Worm (Caenorhabditis elegans) whole organism, L4 larva: ENCODE results near the gene mboa-3.

Experiments used
- F37D6.2 ChIP-seq: sonication (generic microtip); optimal IDR thresholded peaks from 2 replicates; lab custom pipeline; 2016; ENCODE audit warnings: mild to moderate bottlenecking, missing genetic modification characterization, missing compliant biosample characterization
- R02D3.7 ChIP-seq: fragments of 150-350 bp; sonication (generic microtip); optimal IDR thresholded peaks from 3 replicates; lab custom pipeline; 2014; ENCODE audit warnings: missing biosample characterization, missing genetic modification characterization
- Y48G9A.11 ChIP-seq: fragments of 200-800 bp; sonication (Bioruptor generic); IDR thresholded peaks from 2 replicates; pipeline ENCODE4 v1.3.6; 2022; ENCODE audit warnings: missing genetic modification reagents, missing genetic modification characterization, missing compliant biosample characterization
- ZK337.2 ChIP-seq: fragments of 200-800 bp; sonication (Bioruptor generic); IDR thresholded peaks from 2 replicates; pipeline ENCODE4 v1.3.6; 2022; ENCODE audit warnings: missing genetic modification reagents, missing genetic modification characterization, missing compliant biosample characterization
- aly-2 ChIP-seq: sonication (generic microtip); optimal IDR thresholded peaks from 2 replicates; lab custom pipeline; 2018; ENCODE audit warnings: missing biosample characterization, missing genetic modification characterization
- ama-1 ChIP-seq: fragments of 150-350 bp; optimal IDR thresholded peaks from 2 replicates; lab custom pipeline; 2014; ENCODE audit warnings: inconsistent platforms, mixed read lengths
- arid-1 ChIP-seq: fragments of 200-800 bp; sonication (Bioruptor generic); conservative IDR thresholded peaks from 2 replicates; pipeline ENCODE4 v1.3.6; 2022; ENCODE audit warnings: missing genetic modification reagents, missing genetic modification characterization, missing compliant biosample characterization
- ceh-20 ChIP-seq: fragments of 200-800 bp; sonication (Bioruptor generic); IDR thresholded peaks from 2 replicates; pipeline ENCODE4 v1.3.6; 2022; ENCODE audit warnings: missing genetic modification reagents, missing genetic modification characterization, missing compliant biosample characterization
- ceh-28 ChIP-seq: fragments of 150-350 bp; optimal IDR thresholded peaks from 2 replicates; lab custom pipeline; 2014; ENCODE audit warnings: missing biosample characterization, missing genetic modification reagents, missing genetic modification characterization
- ceh-32 ChIP-seq: sonication (generic microtip); optimal IDR thresholded peaks from 2 replicates; lab custom pipeline; 2016; ENCODE audit warnings: mild to moderate bottlenecking, missing genetic modification characterization, missing compliant biosample characterization; ENCODE audit not compliant: poor library complexity
- ceh-44 ChIP-seq: fragments of 200-800 bp; sonication (Bioruptor generic); IDR thresholded peaks from 2 replicates; pipeline ENCODE4 v1.3.6; 2022; ENCODE audit warnings: missing genetic modification reagents, missing genetic modification characterization, missing compliant biosample characterization
- ceh-62 ChIP-seq: sonication (generic microtip); optimal IDR thresholded peaks from 2 replicates; lab custom pipeline; 2017; ENCODE audit warnings: missing biosample characterization, missing genetic modification characterization
- cey-2 ChIP-seq: sonication (generic microtip); optimal IDR thresholded peaks from 3 replicates; lab custom pipeline; 2017; ENCODE audit warnings: missing genetic modification characterization, mild to moderate bottlenecking, missing compliant biosample characterization, antibody characterized with exemption, borderline replicate concordance; ENCODE audit not compliant: insufficient read depth
- ctbp-1 ChIP-seq: fragments of 200-800 bp; sonication (Bioruptor generic); IDR thresholded peaks from 2 replicates; pipeline ENCODE4 v1.3.6; 2022; ENCODE audit warnings: missing genetic modification reagents, missing genetic modification characterization, missing compliant biosample characterization
- daf-12 ChIP-seq: fragments of 150-350 bp; optimal IDR thresholded peaks from 2 replicates; lab custom pipeline; 2014; ENCODE audit warnings: missing biosample characterization, missing genetic modification reagents, missing genetic modification characterization
- daf-16 ChIP-seq, 3 experiments: sonication (generic microtip); optimal IDR thresholded peaks; 2 replicates each; lab custom pipeline; 2016 to 2017; ENCODE audit warnings: missing genetic modification characterization in 3 of 3, missing genetic modification reagents in 3 of 3, mild to moderate bottlenecking in 2 of 3, missing compliant biosample characterization in 2 of 3, missing biosample characterization in 1 of 3, moderate library complexity in 1 of 3
- daf-19 ChIP-seq: fragments of 200-800 bp; sonication (Bioruptor generic); conservative IDR thresholded peaks from 2 replicates; pipeline ENCODE4 v1.3.6; 2022; ENCODE audit warnings: missing genetic modification characterization, missing compliant biosample characterization
- daf-8 ChIP-seq: fragments of 200-800 bp; sonication (Bioruptor generic); IDR thresholded peaks from 2 replicates; pipeline ENCODE4 v1.3.6; 2022; ENCODE audit warnings: missing genetic modification characterization, missing compliant biosample characterization
- dmd-6 ChIP-seq: fragments of 200-800 bp; sonication (Bioruptor generic); IDR thresholded peaks from 2 replicates; pipeline ENCODE4 v1.3.6; 2022; ENCODE audit warnings: missing genetic modification reagents, missing genetic modification characterization, missing compliant biosample characterization
- dpl-1 ChIP-seq: fragments of 150-350 bp; optimal IDR thresholded peaks from 2 replicates; lab custom pipeline; 2014; ENCODE audit warnings: missing biosample characterization, missing genetic modification reagents, missing genetic modification characterization
- gei-8 ChIP-seq: fragments of 200-800 bp; sonication (Bioruptor generic); optimal IDR thresholded peaks from 2 replicates; lab custom pipeline; 2018; ENCODE audit warnings: mild to moderate bottlenecking, missing genetic modification characterization, missing compliant biosample characterization
- hif-1 ChIP-seq, 2 experiments: sonication (generic microtip); optimal IDR thresholded peaks; 2 replicates each; lab custom pipeline; 2016 to 2017; ENCODE audit warnings: missing compliant biosample characterization in 2 of 2, missing genetic modification characterization in 2 of 2, missing genetic modification reagents in 2 of 2, missing genotype in 2 of 2, mild to moderate bottlenecking in 1 of 2
- hmg-1.1 ChIP-seq: fragments of 200-800 bp; sonication (Bioruptor generic); IDR thresholded peaks from 2 replicates; pipeline ENCODE4 v1.3.6; 2022; ENCODE audit warnings: missing genetic modification reagents, missing genetic modification characterization, missing compliant biosample characterization
- jun-1 ChIP-seq: fragments of 150-350 bp; optimal IDR thresholded peaks from 2 replicates; lab custom pipeline; 2014; ENCODE audit warnings: missing biosample characterization, missing genetic modification reagents, missing genetic modification characterization
- lin-13 ChIP-seq: fragments of 150-350 bp; optimal IDR thresholded peaks from 2 replicates; lab custom pipeline; 2014; ENCODE audit warnings: missing biosample characterization, missing genetic modification reagents, missing genetic modification characterization
- lin-29 ChIP-seq: fragments of 200-800 bp; sonication (Bioruptor generic); IDR thresholded peaks from 2 replicates; pipeline ENCODE4 v1.3.6; 2022; ENCODE audit warnings: missing genetic modification reagents, missing genetic modification characterization, missing compliant biosample characterization
- lin-38 ChIP-seq: fragments of 200-800 bp; sonication (Bioruptor generic); IDR thresholded peaks from 2 replicates; pipeline ENCODE4 v1.3.6; 2022; ENCODE audit warnings: missing genetic modification reagents, missing genetic modification characterization, missing compliant biosample characterization
- lin-39 ChIP-seq: fragments of 150-350 bp; optimal IDR thresholded peaks from 2 replicates; lab custom pipeline; 2014; ENCODE audit warnings: missing biosample characterization, missing genetic modification reagents, missing genetic modification characterization
- lir-3 ChIP-seq: sonication (generic microtip); optimal IDR thresholded peaks from 2 replicates; lab custom pipeline; 2016; ENCODE audit warnings: mild to moderate bottlenecking, missing genetic modification characterization, missing compliant biosample characterization
- madf-5 ChIP-seq, 2 experiments: fragments of 200-800 bp; sonication (Bioruptor generic); IDR thresholded peaks; 2 replicates each; pipeline ENCODE4 v1.3.6; 2022; ENCODE audit warnings: missing compliant biosample characterization in 2 of 2, missing genetic modification characterization in 2 of 2
- madf-9 ChIP-seq: fragments of 200-800 bp; sonication (Bioruptor generic); conservative IDR thresholded peaks from 2 replicates; pipeline ENCODE4 v1.3.6; 2022; ENCODE audit warnings: missing genetic modification reagents, missing genetic modification characterization, missing compliant biosample characterization
- mdt-29 ChIP-seq: fragments of 200-800 bp; sonication (Bioruptor generic); IDR thresholded peaks from 2 replicates; pipeline ENCODE4 v1.3.6; 2022; ENCODE audit warnings: missing genetic modification reagents, missing genetic modification characterization, missing compliant biosample characterization
- mep-1 ChIP-seq: fragments of 150-350 bp; sonication (generic microtip); optimal IDR thresholded peaks from 3 replicates; lab custom pipeline; 2014; ENCODE audit warnings: missing biosample characterization, missing genetic modification characterization
- mes-2 ChIP-seq: sonication (generic microtip); optimal IDR thresholded peaks from 2 replicates; lab custom pipeline; 2016; ENCODE audit warnings: missing genotype, mild to moderate bottlenecking, missing genetic modification characterization, missing compliant biosample characterization; ENCODE audit not compliant: poor library complexity, severe bottlenecking
- mxl-3 ChIP-seq: fragments of 200-800 bp; sonication (Bioruptor generic); optimal IDR thresholded peaks from 2 replicates; lab custom pipeline; 2018; ENCODE audit warnings: mild to moderate bottlenecking, missing genetic modification characterization, missing compliant biosample characterization
- nhr-10 ChIP-seq: fragments of 150-350 bp; optimal IDR thresholded peaks from 2 replicates; lab custom pipeline; 2014; ENCODE audit warnings: missing biosample characterization, missing genetic modification characterization
- nhr-42 ChIP-seq: fragments of 200-800 bp; sonication (Bioruptor generic); IDR thresholded peaks from 2 replicates; pipeline ENCODE4 v1.3.6; 2022; ENCODE audit warnings: missing genetic modification characterization, missing compliant biosample characterization
- nhr-48 ChIP-seq: sonication (generic microtip); optimal IDR thresholded peaks from 2 replicates; lab custom pipeline; 2016; ENCODE audit warnings: mild to moderate bottlenecking, missing genetic modification characterization, missing compliant biosample characterization
- nhr-76 ChIP-seq: fragments of 150-350 bp; optimal IDR thresholded peaks from 2 replicates; lab custom pipeline; 2014; ENCODE audit warnings: missing biosample characterization, missing genetic modification characterization
- nhr-77 ChIP-seq: fragments of 150-350 bp; optimal IDR thresholded peaks from 2 replicates; lab custom pipeline; 2014; ENCODE audit warnings: missing biosample characterization, missing genetic modification characterization
- php-3 ChIP-seq: fragments of 200-800 bp; sonication (Bioruptor generic); IDR thresholded peaks from 2 replicates; pipeline ENCODE4 v1.3.6; 2022; ENCODE audit warnings: missing genetic modification reagents, missing genetic modification characterization, missing compliant biosample characterization
- rbr-2 ChIP-seq: sonication (generic microtip); optimal IDR thresholded peaks from 2 replicates; lab custom pipeline; 2016; ENCODE audit warnings: missing genotype, missing genetic modification characterization, missing compliant biosample characterization
- sdz-12 ChIP-seq: fragments of 200-800 bp; sonication (Bioruptor generic); optimal IDR thresholded peaks from 2 replicates; lab custom pipeline; 2018; ENCODE audit warnings: mild to moderate bottlenecking, missing genetic modification characterization, missing compliant biosample characterization
- set-16 ChIP-seq: fragments of 200-800 bp; sonication (Bioruptor generic); IDR thresholded peaks from 2 replicates; pipeline ENCODE4 v1.3.6; 2022; ENCODE audit warnings: missing genetic modification reagents, missing genetic modification characterization, missing compliant biosample characterization
- skn-1 ChIP-seq: fragments of 150-350 bp; optimal IDR thresholded peaks from 2 replicates; lab custom pipeline; 2014; ENCODE audit warnings: missing biosample characterization, missing genetic modification characterization
- snpc-1.2 ChIP-seq: fragments of 200-800 bp; sonication (Bioruptor generic); IDR thresholded peaks from 2 replicates; pipeline ENCODE4 v1.3.6; 2022; ENCODE audit warnings: missing genetic modification reagents, missing genetic modification characterization, missing compliant biosample characterization
- snpc-4 ChIP-seq: fragments of 150-350 bp; optimal IDR thresholded peaks from 2 replicates; lab custom pipeline; 2014; ENCODE audit warnings: missing biosample characterization, missing genetic modification characterization
- spr-1 ChIP-seq: sonication (generic microtip); optimal IDR thresholded peaks from 2 replicates; lab custom pipeline; 2016; ENCODE audit warnings: mild to moderate bottlenecking, missing genetic modification characterization, missing compliant biosample characterization
- spr-3 ChIP-seq: fragments of 200-800 bp; sonication (Bioruptor generic); optimal IDR thresholded peaks from 2 replicates; lab custom pipeline; 2018; ENCODE audit warnings: mild to moderate bottlenecking, missing genetic modification characterization, missing compliant biosample characterization
- tag-97 ChIP-seq: fragments of 200-800 bp; sonication (Bioruptor generic); IDR thresholded peaks from 2 replicates; pipeline ENCODE4 v1.3.6; 2022; ENCODE audit warnings: missing genetic modification characterization, missing compliant biosample characterization
- tra-1 ChIP-seq: fragments of 200-800 bp; sonication (Bioruptor generic); IDR thresholded peaks from 2 replicates; pipeline ENCODE4 v1.3.6; 2022; ENCODE audit warnings: missing genetic modification reagents, missing genetic modification characterization, missing compliant biosample characterization
- ztf-11 ChIP-seq: fragments of 150-350 bp; optimal IDR thresholded peaks from 2 replicates; lab custom pipeline; 2014; ENCODE audit warnings: missing biosample characterization, missing genetic modification characterization

The mboa-3 gene

DNA sequence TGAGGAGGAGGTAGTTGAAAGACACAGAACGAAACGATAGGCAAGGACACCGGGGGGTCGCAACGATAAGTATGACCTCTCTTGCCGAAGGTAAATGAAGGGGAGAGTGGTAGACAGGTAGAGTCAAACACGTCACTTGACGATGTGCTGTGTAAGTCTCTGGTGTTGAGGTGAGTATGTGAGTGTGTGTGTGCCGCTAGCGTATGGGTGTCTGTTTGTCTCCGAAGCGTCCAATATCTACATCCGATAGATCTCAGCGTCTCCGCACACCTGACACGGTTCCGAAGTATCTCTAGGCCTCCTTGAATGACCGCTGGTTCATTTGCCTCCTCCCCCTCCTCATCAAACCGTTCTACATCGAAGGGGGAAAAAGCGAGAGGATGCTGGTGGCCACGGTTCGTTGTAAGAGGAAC is 47.4 kb downstream of the mboa-3 start (continued):
- TF ChIP-seq mes-2 (peak; percentile 48), sdz-12 (no peak), tag-97 (GFP tag; lab: Robert Waterston, UW) (no peak), set-16 (GFP tag; lab: Robert Waterston, UW) (peak; percentile 38; the same call in 1 of the 2 replicates), mxl-3 (GFP tag; lab: Kevin White, UChicago) (peak; percentile 86), snpc-4 (tag; lab: Kevin White, UChicago) (no peak), madf-5 (GFP tag; IDR thresholded peaks at IDR 0.05; lab: Robert Waterston, UW) (no peak), tra-1 (GFP tag; lab: Robert Waterston, UW) (peak; percentile 72; the same call in 1 of the 2 replicates), ceh-44 (GFP tag; lab: Robert Waterston, UW) (no peak), daf-8 (no peak), daf-16 (GFP tag; optimal IDR thresholded peaks at IDR 0.05; lab: Kevin White, UChicago) (no peak), daf-16 (tag; optimal IDR thresholded peaks at IDR 0.05; lab: Kevin White, UChicago) (peak; percentile 34), php-3 (no peak), snpc-1.2 (GFP tag; lab: Robert Waterston, UW) (no peak), cey-2 (tag; lab: Kevin White, UChicago) (no peak), nhr-10 (tag; lab: Kevin White, UChicago) (no peak), jun-1 (peak; percentile 22), hif-1 (tag; optimal IDR thresholded peaks at IDR 0.05; lab: Kevin White, UChicago) (no peak), hmg-1.1 (peak; percentile 69), lir-3 (tag; lab: Kevin White, UChicago) (no peak), ctbp-1 (no peak), daf-19 (GFP tag; lab: Robert Waterston, UW) (no peak), dmd-6 (GFP tag; lab: Robert Waterston, UW) (peak; percentile 74), F37D6.2 (no peak), madf-9 (GFP tag; lab: Robert Waterston, UW) (0 out of 2 replicates have a peak, but pooled peaks have one; percentile 14), ztf-11 (no peak), ZK337.2 (GFP tag; lab: Robert Waterston, UW) (no peak), spr-1 (tag; lab: Kevin White, UChicago) (no peak), mdt-29 (no peak), R02D3.7 (tag; lab: Kevin White, UChicago) (no peak), nhr-77 (peak; percentile 58), spr-3 (no peak), ceh-28 (tag; lab: Kevin White, UChicago) (no peak), rbr-2 (tag; lab: Kevin White, UChicago) (peak; percentile 58), lin-38 (GFP tag; lab: Robert Waterston, UW) (no peak), nhr-42 (no peak), lin-13 (peak; percentile 0), nhr-76 (tag; lab: Kevin White, UChicago) (no peak), arid-1 (GFP tag; lab: Robert Waterston, UW) (no peak), ama-1 (lab: Kevin White, UChicago) (no peak), ceh-62 (tag; lab: Kevin White, UChicago) (no peak), Y48G9A.11 (GFP tag; lab: Robert Waterston, UW) (no peak), nhr-48 (tag; lab: Kevin White, UChicago) (peak; percentile 16), skn-1 (no peak), ceh-20 (GFP tag; lab: Robert Waterston, UW) (no peak), aly-2 (tag; lab: Kevin White, UChicago) (no peak), lin-29 (no peak), daf-12 (tag; lab: Kevin White, UChicago) (no peak), lin-39 (tag; lab: Kevin White, UChicago) (no peak), mep-1 (peak; percentile 83), gei-8 (no peak), dpl-1 (GFP tag; lab: Kevin White, UChicago) (no peak), ceh-32 (no peak)
